Fruit fly (Drosophila melanogaster) whole organism, embryonic: ENCODE measurements around the gene CG7430.

ENCODE experiments used
- Aef1 ChIP-seq: fragments of 200-800 bp; sonication (Bioruptor generic); IDR thresholded peaks from 3 replicates; pipeline ENCODE4 v1.3.6; 2022; ENCODE audit warnings: missing biosample characterization, missing genetic modification characterization
- B-H1 ChIP-seq: fragments of 200-800 bp; sonication (Bioruptor generic); IDR thresholded peaks from 3 replicates; pipeline ENCODE4 v1.3.6; 2022; ENCODE audit warnings: missing biosample characterization, missing genetic modification characterization
- CG10366 ChIP-seq: fragments of 200-800 bp; sonication (Bioruptor generic); IDR thresholded peaks from 2 replicates; pipeline ENCODE4 v1.3.6; 2022; ENCODE audit warnings: missing biosample characterization, missing genetic modification characterization
- CG11504 ChIP-seq: fragments of 200-800 bp; sonication (Bioruptor generic); optimal IDR thresholded peaks from 3 replicates; lab custom pipeline; 2019; ENCODE audit warnings: missing biosample characterization, mild to moderate bottlenecking, missing genetic modification characterization, moderate library complexity
- CG12104 ChIP-seq: fragments of 200-800 bp; sonication (Bioruptor generic); optimal IDR thresholded peaks from 3 replicates; lab custom pipeline; 2016; ENCODE audit warnings: missing biosample characterization, missing genetic modification characterization
- CG15011 ChIP-seq: fragments of 200-800 bp; sonication (Bioruptor generic); optimal IDR thresholded peaks from 3 replicates; lab custom pipeline; 2018; ENCODE audit warnings: missing biosample characterization, mild to moderate bottlenecking, missing genetic modification characterization
- CG15073 ChIP-seq: fragments of 200-800 bp; sonication (Bioruptor generic); optimal IDR thresholded peaks from 2 replicates; lab custom pipeline; 2016; ENCODE audit warnings: missing biosample characterization, missing genetic modification characterization
- CG15601 ChIP-seq: fragments of 200-800 bp; sonication (Bioruptor generic); optimal IDR thresholded peaks from 3 replicates; lab custom pipeline; 2019; ENCODE audit warnings: missing biosample characterization, mild to moderate bottlenecking, missing genetic modification characterization, moderate library complexity
- CG16863 ChIP-seq: fragments of 200-800 bp; sonication (Bioruptor generic); optimal IDR thresholded peaks from 3 replicates; lab custom pipeline; 2016; ENCODE audit warnings: missing biosample characterization, missing genetic modification characterization
- CG17328 ChIP-seq: fragments of 200-800 bp; sonication (Bioruptor generic); IDR thresholded peaks from 2 replicates; pipeline ENCODE4 v1.3.6; 2022; ENCODE audit warnings: missing biosample characterization, missing genetic modification characterization
- CG18599 ChIP-seq: fragments of 200-800 bp; sonication (Bioruptor generic); optimal IDR thresholded peaks from 3 replicates; lab custom pipeline; 2017; ENCODE audit warnings: missing biosample characterization, missing genetic modification characterization, mild to moderate bottlenecking, moderate library complexity, missing genetic modification reagents
- CG18764 ChIP-seq: fragments of 200-800 bp; sonication (Bioruptor generic); optimal IDR thresholded peaks from 3 replicates; lab custom pipeline; 2016; ENCODE audit warnings: missing biosample characterization, missing genetic modification characterization
- CG2202 ChIP-seq: fragments of 200-800 bp; sonication (Bioruptor generic); optimal IDR thresholded peaks from 2 replicates; lab custom pipeline; 2018; ENCODE audit warnings: missing biosample characterization, mild to moderate bottlenecking, missing genetic modification characterization
- CG30431 ChIP-seq: fragments of 200-800 bp; sonication (Bioruptor generic); optimal IDR thresholded peaks from 2 replicates; lab custom pipeline; 2017; ENCODE audit warnings: missing biosample characterization, missing genetic modification characterization
- CG4360 ChIP-seq: fragments of 200-800 bp; sonication (Bioruptor generic); IDR thresholded peaks from 2 replicates; pipeline ENCODE4 v1.3.6; 2022; ENCODE audit warnings: missing biosample characterization, missing genetic modification characterization
- CG7839 ChIP-seq: fragments of 200-800 bp; sonication (Bioruptor generic); optimal IDR thresholded peaks from 3 replicates; lab custom pipeline; 2018; ENCODE audit warnings: missing biosample characterization, mild to moderate bottlenecking, missing genetic modification characterization, moderate library complexity
- CG8924 ChIP-seq: fragments of 200-800 bp; optimal IDR thresholded peaks from 3 replicates; lab custom pipeline; 2019; ENCODE audit warnings: missing biosample characterization, mild to moderate bottlenecking, missing genetic modification characterization, moderate library complexity
- CG9609 ChIP-seq: fragments of 200-800 bp; sonication (Bioruptor generic); optimal IDR thresholded peaks from 3 replicates; lab custom pipeline; 2016; ENCODE audit warnings: missing biosample characterization, missing genetic modification characterization
- Dbx ChIP-seq: fragments of 200-800 bp; sonication (Bioruptor generic); IDR thresholded peaks from 3 replicates; pipeline ENCODE4 v1.3.6; 2022; ENCODE audit warnings: missing biosample characterization, missing genetic modification characterization
- Dip2 ChIP-seq: fragments of 200-800 bp; sonication (Bioruptor generic); IDR thresholded peaks from 2 replicates; pipeline ENCODE4 v1.3.6; 2022; ENCODE audit warnings: missing biosample characterization, missing genetic modification characterization
- Doc2 ChIP-seq: fragments of 200-800 bp; sonication (Bioruptor generic); IDR thresholded peaks from 2 replicates; pipeline ENCODE4 v1.3.6; 2022; ENCODE audit warnings: missing biosample characterization, missing genetic modification characterization
- Dp ChIP-seq: fragments of 200-800 bp; sonication (Bioruptor generic); optimal IDR thresholded peaks from 2 replicates; lab custom pipeline; 2018; ENCODE audit warnings: missing biosample characterization, mild to moderate bottlenecking, missing genetic modification characterization, moderate library complexity
- ERR ChIP-seq: fragments of 200-800 bp; sonication (Bioruptor generic); optimal IDR thresholded peaks from 2 replicates; lab custom pipeline; 2016; ENCODE audit warnings: missing biosample characterization, missing genetic modification characterization
- Ets97D ChIP-seq: fragments of 200-800 bp; sonication (Bioruptor generic); optimal IDR thresholded peaks from 3 replicates; lab custom pipeline; 2016; ENCODE audit warnings: missing biosample characterization, missing genetic modification characterization
- Fer3 ChIP-seq: fragments of 200-800 bp; sonication (Bioruptor generic); optimal IDR thresholded peaks from 2 replicates; lab custom pipeline; 2018; ENCODE audit warnings: missing biosample characterization, mild to moderate bottlenecking, missing genetic modification characterization, moderate library complexity
- Hr3 ChIP-seq: fragments of 200-800 bp; sonication (Bioruptor generic); optimal IDR thresholded peaks from 3 replicates; lab custom pipeline; 2016; ENCODE audit warnings: missing biosample characterization, missing genetic modification characterization
- Jarid2 ChIP-seq: fragments of 200-800 bp; sonication (Bioruptor generic); optimal IDR thresholded peaks from 3 replicates; lab custom pipeline; 2017; ENCODE audit warnings: mild to moderate bottlenecking, missing biosample characterization, missing genetic modification reagents, missing genetic modification characterization
- MBD-R2 ChIP-seq: fragments of 200-800 bp; sonication (Bioruptor generic); IDR thresholded peaks from 2 replicates; pipeline ENCODE4 v1.3.6; 2022; ENCODE audit warnings: missing biosample characterization, missing genetic modification characterization
- MESR4 ChIP-seq: fragments of 200-800 bp; sonication (Bioruptor generic); optimal IDR thresholded peaks from 2 replicates; lab custom pipeline; 2018; ENCODE audit warnings: missing biosample characterization, mild to moderate bottlenecking, missing genetic modification characterization, moderate library complexity
- Ravus ChIP-seq: fragments of 200-800 bp; sonication (Bioruptor generic); IDR thresholded peaks from 2 replicates; pipeline ENCODE4 v1.3.6; 2022; ENCODE audit warnings: missing biosample characterization, missing genetic modification characterization
- Rfx ChIP-seq: fragments of 200-800 bp; sonication (Bioruptor generic); IDR thresholded peaks from 2 replicates; pipeline ENCODE4 v1.3.6; 2022; ENCODE audit warnings: missing biosample characterization, missing genetic modification characterization
- Sox102F ChIP-seq: fragments of 200-800 bp; sonication (Bioruptor generic); optimal IDR thresholded peaks from 2 replicates; lab custom pipeline; 2018; ENCODE audit warnings: missing biosample characterization, mild to moderate bottlenecking, missing genetic modification characterization, moderate library complexity
- Sry-δ ChIP-seq: fragments of 200-800 bp; sonication (Bioruptor generic); optimal IDR thresholded peaks from 2 replicates; lab custom pipeline; 2016; ENCODE audit warnings: missing biosample characterization, missing genetic modification characterization
- ap ChIP-seq: fragments of 200-800 bp; sonication (Bioruptor generic); IDR thresholded peaks from 2 replicates; pipeline ENCODE4 v1.3.6; 2022; ENCODE audit warnings: missing biosample characterization, missing genetic modification characterization
- ash1 ChIP-seq: fragments of 200-800 bp; sonication (Bioruptor generic); optimal IDR thresholded peaks from 2 replicates; lab custom pipeline; 2018; ENCODE audit warnings: missing biosample characterization, mild to moderate bottlenecking, missing genetic modification characterization
- crol ChIP-seq: fragments of 200-800 bp; sonication (Bioruptor generic); IDR thresholded peaks from 2 replicates; pipeline ENCODE4 v1.3.6; 2022; ENCODE audit warnings: missing biosample characterization, missing genetic modification characterization
- dm ChIP-seq: fragments of 200-800 bp; sonication (Bioruptor generic); optimal IDR thresholded peaks from 3 replicates; lab custom pipeline; 2016; ENCODE audit warnings: missing biosample characterization, missing genetic modification characterization
- emc ChIP-seq: fragments of 200-800 bp; sonication (Bioruptor generic); optimal IDR thresholded peaks from 2 replicates; lab custom pipeline; 2016; ENCODE audit warnings: missing biosample characterization, missing genetic modification characterization
- fd3F ChIP-seq: fragments of 200-800 bp; sonication (Bioruptor generic); optimal IDR thresholded peaks from 2 replicates; lab custom pipeline; 2018; ENCODE audit warnings: missing biosample characterization, mild to moderate bottlenecking, missing genetic modification characterization, moderate library complexity
- ftz-f1 ChIP-seq: fragments of 200-800 bp; sonication (Bioruptor generic); optimal IDR thresholded peaks from 2 replicates; lab custom pipeline; 2016; ENCODE audit warnings: missing biosample characterization, missing genetic modification characterization
- pum ChIP-seq: fragments of 200-800 bp; sonication (Bioruptor generic); optimal IDR thresholded peaks from 2 replicates; lab custom pipeline; 2016; ENCODE audit warnings: missing biosample characterization, missing genetic modification characterization
- sc ChIP-seq, 3 experiments: fragments of >200 bp in 2 of 3; fragments of 200-800 bp in 1 of 3; sonication (Bioruptor generic) in 1 of 3; optimal IDR thresholded peaks; 2 replicates in 2 of 3; 3 replicates in 1 of 3; lab custom pipeline; 2017; ENCODE audit warnings: mild to moderate bottlenecking in 1 of 3, missing biosample characterization in 1 of 3, missing genetic modification characterization in 1 of 3, missing genetic modification reagents in 1 of 3
- scrt ChIP-seq: fragments of 200-800 bp; sonication (Bioruptor generic); optimal IDR thresholded peaks from 2 replicates; lab custom pipeline; 2018; ENCODE audit warnings: missing biosample characterization, mild to moderate bottlenecking, missing genetic modification characterization, moderate library complexity
- tap ChIP-seq: fragments of 200-800 bp; optimal IDR thresholded peaks from 3 replicates; lab custom pipeline; 2019; ENCODE audit warnings: missing biosample characterization, mild to moderate bottlenecking, missing genetic modification characterization, moderate library complexity
- tna ChIP-seq: fragments of 200-800 bp; sonication (Bioruptor generic); IDR thresholded peaks from 2 replicates; pipeline ENCODE4 v1.3.6; 2022; ENCODE audit warnings: missing biosample characterization, missing genetic modification characterization; ENCODE audit not compliant: partially characterized antibody
- tup ChIP-seq: fragments of 200-800 bp; sonication (Bioruptor generic); optimal IDR thresholded peaks from 2 replicates; lab custom pipeline; 2016; ENCODE audit warnings: missing biosample characterization, mild to moderate bottlenecking, missing genetic modification characterization, moderate library complexity
- tx ChIP-seq: fragments of 200-800 bp; sonication (Bioruptor generic); optimal IDR thresholded peaks from 2 replicates; lab custom pipeline; 2016; ENCODE audit warnings: missing biosample characterization, missing genetic modification characterization
- unc-4 ChIP-seq: fragments of 200-800 bp; sonication (Bioruptor generic); IDR thresholded peaks from 2 replicates; pipeline ENCODE4 v1.3.6; 2022; ENCODE audit warnings: missing biosample characterization, missing genetic modification characterization; ENCODE audit not compliant: partially characterized antibody
- zf30C ChIP-seq: fragments of 200-800 bp; sonication (Bioruptor generic); optimal IDR thresholded peaks from 3 replicates; lab custom pipeline; 2018; ENCODE audit warnings: missing biosample characterization, mild to moderate bottlenecking, missing genetic modification characterization

Gene CG7430

DNA sequence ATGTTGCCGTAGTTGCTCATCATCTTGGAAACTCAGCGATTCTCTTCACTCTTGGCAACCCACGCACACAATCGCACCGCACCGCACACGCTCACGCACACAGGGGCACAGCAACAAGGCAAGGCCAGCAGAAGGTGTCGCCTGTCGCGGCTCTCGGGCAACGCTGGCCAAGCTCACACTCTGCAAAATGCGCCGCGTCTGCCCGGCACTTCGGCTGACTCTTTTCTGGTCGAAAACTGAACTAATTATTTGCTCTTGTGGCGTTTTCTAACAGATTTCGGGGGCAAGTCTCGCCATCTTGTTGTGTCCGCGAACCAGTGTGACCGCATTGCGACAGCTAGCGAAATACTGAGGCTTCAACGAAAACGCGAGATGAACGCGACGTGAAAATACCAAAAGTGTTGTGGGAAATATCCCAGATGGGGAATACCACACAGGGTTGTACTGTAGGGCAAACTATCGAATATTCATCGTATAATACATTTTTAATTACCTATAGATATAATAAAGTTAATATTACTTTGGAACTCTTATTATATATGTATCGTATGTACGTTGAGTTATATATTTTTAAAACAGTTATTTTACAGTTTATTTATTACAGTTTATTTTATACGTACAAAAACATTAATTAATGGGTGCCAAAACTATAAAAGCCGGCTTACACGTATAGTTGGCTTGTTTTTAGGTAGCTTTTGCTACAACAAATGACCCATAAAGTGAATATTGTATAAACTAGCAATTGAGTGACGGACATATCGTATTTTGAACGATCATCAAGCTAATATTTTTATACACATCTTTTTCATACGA lies at the start of gene CG7430, which contains the start of gene MED19 (continued):
- TF ChIP-seq CG18599 (GFP tag; lab: Kevin White, UChicago) (no peak), Doc2 (GFP tag; lab: Robert Waterston, UW) (no peak), CG12104 (GFP tag; lab: Kevin White, UChicago) (peak; percentile 10), Dip2 (GFP tag; lab: Robert Waterston, UW) (no peak), MBD-R2 (peak; percentile 42; the same call in 1 of the 2 replicates), Aef1 (GFP tag; lab: Robert Waterston, UW) (no peak), CG18764 (GFP tag; lab: Kevin White, UChicago) (no peak), ERR (GFP tag; lab: Kevin White, UChicago) (no peak), CG15073 (GFP tag; lab: Kevin White, UChicago) (no peak), sc (optimal IDR thresholded peaks at IDR 0.05; lab: Kevin White, UChicago) (no peak), sc (GFP tag; optimal IDR thresholded peaks at IDR 0.05; lab: Kevin White, UChicago) (no peak), zf30C (no peak), Hr3 (GFP tag; lab: Kevin White, UChicago) (no peak), CG15011 (GFP tag; lab: Kevin White, UChicago) (no peak), ap (GFP tag; lab: Robert Waterston, UW) (no peak), Ets97D (GFP tag; lab: Kevin White, UChicago) (peak; percentile 72), CG2202 (no peak), CG7839 (tag; lab: Kevin White, UChicago) (no peak), CG17328 (GFP tag; lab: Robert Waterston, UW) (0 out of 2 replicates have a peak, but pooled peaks have one; percentile 7), pum (GFP tag; lab: Kevin White, UChicago) (no peak), CG8924 (tag; lab: Kevin White, UChicago) (no peak), dm (GFP tag; lab: Kevin White, UChicago) (peak; percentile 34), CG30431 (no peak), ash1 (no peak), B-H1 (no peak), tup (no peak), Dp (GFP tag; lab: Kevin White, UChicago) (peak; percentile 13), CG10366 (GFP tag; lab: Robert Waterston, UW) (no peak), Jarid2 (peak; percentile 84), tx (no peak), emc (GFP tag; lab: Kevin White, UChicago) (no peak), tna (GFP tag; lab: Robert Waterston, UW) (0 out of 2 replicates have a peak, but pooled peaks have one; percentile 29), crol (GFP tag; lab: Robert Waterston, UW) (no peak), MESR4 (GFP tag; lab: Kevin White, UChicago) (peak; percentile 100), unc-4 (no peak), CG16863 (GFP tag; lab: Kevin White, UChicago) (no peak), ftz-f1 (GFP tag; lab: Kevin White, UChicago) (peak; percentile 96), tap (tag; lab: Kevin White, UChicago) (no peak), CG4360 (GFP tag; lab: Robert Waterston, UW) (peak; percentile 28), Sox102F (GFP tag; lab: Kevin White, UChicago) (no peak), Sry-δ (GFP tag; lab: Kevin White, UChicago) (peak; percentile 11), Rfx (GFP tag; lab: Robert Waterston, UW) (peak; percentile 26), Ravus (GFP tag; lab: Robert Waterston, UW) (no peak), CG15601 (tag; lab: Kevin White, UChicago) (no peak), fd3F (GFP tag; lab: Kevin White, UChicago) (no peak), Fer3 (no peak), CG11504 (tag; lab: Kevin White, UChicago) (no peak), CG9609 (no peak), Dbx (no peak; the same call in 2 of the 3 replicates), scrt (no peak)
